Fruit fly (Drosophila melanogaster): Measurements from ENCODE around the gene CG3062.
A peak's percentile ranks its signal among the peaks of the same experiment; 100 is the strongest.

Gene CG3062

dm6 chrX:4610481-4610880 lies 34.2 kb downstream of the CG3062 start (continued):
- TF ChIP-seq CG6254 (GFP tag; optimal IDR thresholded peaks at IDR 0.05) (no peak), Mrtf (GFP tag; IDR thresholded peaks at IDR 0.05) (no peak), CG7271 (tag; optimal IDR thresholded peaks at IDR 0.05) (no peak), mam (GFP tag; optimal IDR thresholded peaks at IDR 0.05) (no peak), CG5180 (GFP tag; optimal IDR thresholded peaks at IDR 0.05) (no peak), CG11504 (tag; optimal IDR thresholded peaks at IDR 0.05) (no peak), CG17912 (GFP tag; optimal IDR thresholded peaks at IDR 0.05) (no peak), hth (optimal IDR thresholded peaks at IDR 0.05) (no peak), sug (tag; optimal IDR thresholded peaks at IDR 0.05) (no peak), CG18619 (GFP tag; optimal IDR thresholded peaks at IDR 0.05) (no peak), croc (GFP tag; conservative IDR thresholded peaks at IDR 0.05) (no peak), vnd (GFP tag; IDR thresholded peaks at IDR 0.05; ENCODE audit: partially characterized antibody) (no peak), crp (GFP tag; optimal IDR thresholded peaks at IDR 0.05) (no peak), Dad (GFP tag; optimal IDR thresholded peaks at IDR 0.05) (no peak), esg (GFP tag; conservative IDR thresholded peaks at IDR 0.05) (no peak), zfh1 (GFP tag; IDR thresholded peaks at IDR 0.05) (no peak), cas (GFP tag; IDR thresholded peaks at IDR 0.05) (no peak), stc (GFP tag; IDR thresholded peaks at IDR 0.05) (no peak), exex (tag; optimal IDR thresholded peaks at IDR 0.05) (no peak), pum (GFP tag; optimal IDR thresholded peaks at IDR 0.05) (no peak), cwo (GFP tag; optimal IDR thresholded peaks at IDR 0.05) (peak; percentile 19), CG10654 (GFP tag; optimal IDR thresholded peaks at IDR 0.05) (no peak), Dek (tag; optimal IDR thresholded peaks at IDR 0.05) (peak; percentile 24), CG13287 (GFP tag; IDR thresholded peaks at IDR 0.05; ENCODE audit: partially characterized antibody) (no peak), zen (tag; optimal IDR thresholded peaks at IDR 0.05) (no peak), yki (optimal IDR thresholded peaks at IDR 0.05) (no peak), pros (GFP tag; optimal IDR thresholded peaks at IDR 0.05) (no peak), CG11695 (GFP tag; IDR thresholded peaks at IDR 0.05) (no peak), MESR4 (GFP tag; optimal IDR thresholded peaks at IDR 0.05) (no peak), onecut (GFP tag; IDR thresholded peaks at IDR 0.05) (no peak), Atf3 (GFP tag; optimal IDR thresholded peaks at IDR 0.05) (no peak), CG9727 (GFP tag; optimal IDR thresholded peaks at IDR 0.05) (peak; percentile 2), zf30C (GFP tag; optimal IDR thresholded peaks at IDR 0.05) (peak; percentile 8), CG16779 (GFP tag; IDR thresholded peaks at IDR 0.05) (no peak), CG2202 (tag; optimal IDR thresholded peaks at IDR 0.05) (no peak), insv (GFP tag; optimal IDR thresholded peaks at IDR 0.05) (no peak), GATAe (GFP tag; conservative IDR thresholded peaks at IDR 0.05) (no peak), abd-A (tag; optimal IDR thresholded peaks at IDR 0.05) (no peak), Sox102F (GFP tag; optimal IDR thresholded peaks at IDR 0.05) (peak; percentile 8), CG6813 (GFP tag; optimal IDR thresholded peaks at IDR 0.05) (peak; percentile 39), MBD-R2 (GFP tag; IDR thresholded peaks at IDR 0.05) (no peak), D (optimal IDR thresholded peaks at IDR 0.05) (no peak), D (GFP tag; optimal IDR thresholded peaks at IDR 0.05) (no peak), lab (GFP tag; optimal IDR thresholded peaks at IDR 0.05) (peak; percentile 86), Hmx (GFP tag; optimal IDR thresholded peaks at IDR 0.05) (no peak), E2f1 (GFP tag; IDR thresholded peaks at IDR 0.05) (no peak), so (GFP tag; IDR thresholded peaks at IDR 0.05) (peak; percentile 22; the same call in 1 of the 3 replicates), wor (GFP tag; IDR thresholded peaks at IDR 0.05) (no peak), lbe (GFP tag; optimal IDR thresholded peaks at IDR 0.05) (peak; percentile 93), Opbp (GFP tag; IDR thresholded peaks at IDR 0.05; ENCODE audit: partially characterized antibody) (no peak), TFAM (GFP tag; optimal IDR thresholded peaks at IDR 0.05) (no peak), CTCF (GFP tag; optimal IDR thresholded peaks at IDR 0.05) (no peak), CG10959 (GFP tag; IDR thresholded peaks at IDR 0.05) (no peak)

Measured in whole organism, embryonic.